Worm (Caenorhabditis elegans): Measurements from ENCODE around the gene stdh-4.

ce11 chrV:8569172-8569571 lies 20.1 kb downstream of the stdh-4 start:
- TF ChIP-seq ztf-4 (tag; optimal IDR thresholded peaks at IDR 0.05) (no peak), skn-1 (tag; optimal IDR thresholded peaks at IDR 0.05) (no peak), ama-1 (optimal IDR thresholded peaks at IDR 0.05) (no peak), zag-1 (tag; optimal IDR thresholded peaks at IDR 0.05) (no peak), pqm-1 (tag; optimal IDR thresholded peaks at IDR 0.05) (no peak), ztf-11 (tag; optimal IDR thresholded peaks at IDR 0.05) (no peak), elt-3 (tag; optimal IDR thresholded peaks at IDR 0.05) (no peak), unc-62 (GFP tag; optimal IDR thresholded peaks at IDR 0.05) (no peak), snpc-4 (tag; optimal IDR thresholded peaks at IDR 0.05) (no peak), egl-5 (tag; optimal IDR thresholded peaks at IDR 0.05) (no peak), daf-12 (tag; optimal IDR thresholded peaks at IDR 0.05) (no peak), nhr-77 (tag; optimal IDR thresholded peaks at IDR 0.05) (no peak)
